Worm (Caenorhabditis elegans) whole organism, L2 larva: Measurements from ENCODE around the gene F25B3.4.

Experiments
- C34F6.9 ChIP-seq: fragments of 150-350 bp; optimal IDR thresholded peaks from 2 replicates; lab custom pipeline; 2014; ENCODE audit warnings: missing biosample characterization, missing genetic modification characterization
- F13H6.1 ChIP-seq: sonication (generic microtip); optimal IDR thresholded peaks from 2 replicates; lab custom pipeline; 2016; ENCODE audit warnings: missing genetic modification characterization, missing compliant biosample characterization
- R02D3.7 ChIP-seq: fragments of 150-350 bp; optimal IDR thresholded peaks from 2 replicates; lab custom pipeline; 2014; ENCODE audit warnings: missing biosample characterization, missing genetic modification characterization
- Y55F3AM.14 ChIP-seq: fragments of 200-800 bp; sonication (Bioruptor generic); optimal IDR thresholded peaks from 2 replicates; lab custom pipeline; 2018; ENCODE audit warnings: mild to moderate bottlenecking, missing genetic modification characterization, missing compliant biosample characterization
- ZK546.5 ChIP-seq: sonication (generic microtip); optimal IDR thresholded peaks from 2 replicates; lab custom pipeline; 2017; ENCODE audit warnings: missing biosample characterization, missing genetic modification characterization
- ama-1 ChIP-seq: fragments of 150-350 bp; optimal IDR thresholded peaks from 2 replicates; lab custom pipeline; 2018; ENCODE audit warnings: inconsistent platforms
- blmp-1 ChIP-seq: sonication (generic microtip); optimal IDR thresholded peaks from 2 replicates; lab custom pipeline; 2017; ENCODE audit warnings: missing genetic modification characterization, mild to moderate bottlenecking, missing compliant biosample characterization, antibody characterized with exemption, moderate library complexity; ENCODE audit not compliant: insufficient read depth
- ceh-16 ChIP-seq: fragments of 150-350 bp; optimal IDR thresholded peaks from 2 replicates; lab custom pipeline; 2014; ENCODE audit warnings: missing biosample characterization, missing genetic modification characterization
- ceh-82 ChIP-seq: fragments of 150-350 bp; optimal IDR thresholded peaks from 2 replicates; lab custom pipeline; 2014; ENCODE audit warnings: missing biosample characterization, missing genetic modification characterization
- crh-2 ChIP-seq: sonication (generic microtip); optimal IDR thresholded peaks from 2 replicates; lab custom pipeline; 2017; ENCODE audit warnings: missing biosample characterization, missing genetic modification characterization
- elt-1 ChIP-seq: fragments of 150-350 bp; optimal IDR thresholded peaks from 2 replicates; lab custom pipeline; 2014; ENCODE audit warnings: missing biosample characterization, missing genetic modification characterization
- elt-3 ChIP-seq: sonication (generic microtip); optimal IDR thresholded peaks from 2 replicates; lab custom pipeline; 2017; ENCODE audit warnings: missing biosample characterization, missing genetic modification characterization
- fos-1 ChIP-seq: fragments of 150-350 bp; optimal IDR thresholded peaks from 2 replicates; lab custom pipeline; 2014; ENCODE audit warnings: missing biosample characterization, missing genetic modification characterization
- gmeb-1 ChIP-seq: fragments of 150-350 bp; optimal IDR thresholded peaks from 2 replicates; lab custom pipeline; 2014; ENCODE audit warnings: missing biosample characterization, missing genetic modification characterization
- lin-11 ChIP-seq: fragments of 150-350 bp; sonication (generic microtip); optimal IDR thresholded peaks from 2 replicates; lab custom pipeline; 2014; ENCODE audit warnings: missing biosample characterization, missing genetic modification characterization, inconsistent platforms, mixed read lengths
- lin-13 ChIP-seq: fragments of 150-350 bp; optimal IDR thresholded peaks from 2 replicates; lab custom pipeline; 2014; ENCODE audit warnings: missing biosample characterization, missing genetic modification reagents, missing genetic modification characterization
- lin-39 ChIP-seq: fragments of 150-350 bp; optimal IDR thresholded peaks from 2 replicates; lab custom pipeline; 2014; ENCODE audit warnings: missing biosample characterization, missing genetic modification reagents, missing genetic modification characterization
- lsy-2 ChIP-seq, 2 experiments: fragments of 150-350 bp in 1 of 2; sonication (generic microtip) in 1 of 2; optimal IDR thresholded peaks; 2 replicates each; lab custom pipeline; 2014 to 2017; ENCODE audit warnings: missing biosample characterization in 2 of 2, missing genetic modification characterization in 2 of 2
- mdl-1 ChIP-seq, 2 experiments: fragments of 150-350 bp in 1 of 2; sonication (generic microtip) in 1 of 2; optimal IDR thresholded peaks; 2 replicates each; lab custom pipeline; 2017; ENCODE audit warnings: missing biosample characterization in 2 of 2, missing genetic modification characterization in 2 of 2
- nhr-10 ChIP-seq: sonication (generic microtip); optimal IDR thresholded peaks from 2 replicates; lab custom pipeline; 2017; ENCODE audit warnings: missing biosample characterization, missing genetic modification characterization
- nhr-11 ChIP-seq: fragments of 150-350 bp; optimal IDR thresholded peaks from 2 replicates; lab custom pipeline; 2014; ENCODE audit warnings: missing biosample characterization, missing genetic modification characterization
- nhr-12 ChIP-seq: fragments of 150-350 bp; optimal IDR thresholded peaks from 2 replicates; lab custom pipeline; 2014; ENCODE audit warnings: missing biosample characterization, missing genetic modification characterization
- nhr-129 ChIP-seq: fragments of 150-350 bp; optimal IDR thresholded peaks from 2 replicates; lab custom pipeline; 2014; ENCODE audit warnings: missing biosample characterization, missing genetic modification characterization
- nhr-23 ChIP-seq: fragments of 150-350 bp; optimal IDR thresholded peaks from 2 replicates; lab custom pipeline; 2014; ENCODE audit warnings: missing biosample characterization, missing genetic modification reagents, missing genetic modification characterization
- nhr-237 ChIP-seq: fragments of 150-350 bp; optimal IDR thresholded peaks from 2 replicates; lab custom pipeline; 2014; ENCODE audit warnings: missing biosample characterization, missing genetic modification characterization
- nhr-25 ChIP-seq: fragments of 150-350 bp; sonication (generic microtip); optimal IDR thresholded peaks from 3 replicates; lab custom pipeline; 2014; ENCODE audit warnings: missing biosample characterization, missing genetic modification characterization
- nhr-6 ChIP-seq: fragments of 150-350 bp; optimal IDR thresholded peaks from 2 replicates; lab custom pipeline; 2014; ENCODE audit warnings: missing biosample characterization, missing genetic modification characterization
- nhr-77 ChIP-seq: fragments of 150-350 bp; optimal IDR thresholded peaks from 2 replicates; lab custom pipeline; 2014; ENCODE audit warnings: missing biosample characterization, missing genetic modification characterization
- sem-4 ChIP-seq: fragments of 150-350 bp; optimal IDR thresholded peaks from 2 replicates; lab custom pipeline; 2014; ENCODE audit warnings: missing biosample characterization, missing genetic modification reagents, missing genetic modification characterization
- skn-1 ChIP-seq: sonication (generic microtip); optimal IDR thresholded peaks from 2 replicates; lab custom pipeline; 2017; ENCODE audit warnings: missing biosample characterization, missing genetic modification characterization
- sma-3 ChIP-seq: sonication (generic microtip); optimal IDR thresholded peaks from 2 replicates; lab custom pipeline; 2016; ENCODE audit warnings: missing genetic modification reagents, missing genetic modification characterization, missing compliant biosample characterization
- unc-55 ChIP-seq: fragments of 150-350 bp; sonication (generic microtip); optimal IDR thresholded peaks from 3 replicates; lab custom pipeline; 2014; ENCODE audit warnings: missing biosample characterization, missing genetic modification reagents, missing genetic modification characterization
- unc-62 ChIP-seq: fragments of 150-350 bp; optimal IDR thresholded peaks from 2 replicates; lab custom pipeline; 2014; ENCODE audit warnings: missing biosample characterization, missing genetic modification reagents, missing genetic modification characterization
- zag-1 ChIP-seq: fragments of 150-350 bp; optimal IDR thresholded peaks from 2 replicates; lab custom pipeline; 2014; ENCODE audit warnings: missing biosample characterization, missing genetic modification characterization
- ztf-1 ChIP-seq: fragments of 200-800 bp; sonication (Bioruptor generic); conservative IDR thresholded peaks from 2 replicates; pipeline ENCODE4 v1.3.6; 2022; ENCODE audit warnings: missing genetic modification characterization, missing compliant biosample characterization
- ztf-4 ChIP-seq: fragments of 150-350 bp; optimal IDR thresholded peaks from 2 replicates; lab custom pipeline; 2014; ENCODE audit warnings: missing biosample characterization, missing genetic modification characterization

Gene F25B3.4

DNA sequence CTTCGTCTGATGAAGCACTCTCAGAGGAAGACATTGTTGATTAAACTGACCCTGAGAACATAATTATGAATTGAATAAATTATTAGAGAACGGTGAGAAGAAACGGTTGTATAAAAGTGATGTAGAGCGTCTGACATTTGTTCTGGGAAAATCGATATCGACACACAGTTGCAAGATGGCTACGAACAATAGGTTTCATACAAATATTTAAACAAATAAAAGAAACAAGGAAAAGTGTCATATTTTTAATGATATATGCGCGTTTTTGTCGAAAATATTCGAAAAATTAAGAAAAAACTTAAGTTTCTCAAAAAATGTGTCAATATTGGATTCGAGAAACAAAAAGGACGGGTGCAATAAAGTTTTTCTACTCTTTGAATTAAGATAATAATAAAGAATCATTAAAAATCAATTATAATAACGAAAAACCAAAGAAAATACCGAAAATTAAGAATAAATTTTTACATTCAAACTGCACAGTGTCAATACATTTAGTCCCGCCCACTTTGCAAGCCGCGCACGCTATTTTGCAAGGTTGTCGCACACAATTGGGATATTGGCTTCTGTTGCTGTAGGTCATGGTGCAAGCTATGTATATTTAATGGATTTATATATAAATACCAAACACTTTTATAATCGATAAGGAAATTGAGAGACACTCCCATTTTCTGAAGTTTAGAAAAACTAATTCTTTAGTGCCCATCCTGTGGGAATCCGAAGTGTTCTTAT, 14.2 kb upstream of the F25B3.4 start, which contains the start of gene rtfo-1 (continued):
- TF ChIP-seq elt-3 (no peak), skn-1 (tag; lab: Kevin White, UChicago) (no peak), nhr-10 (tag; lab: Kevin White, UChicago) (no peak), nhr-11 (tag; lab: Kevin White, UChicago) (no peak), C34F6.9 (tag; lab: Kevin White, UChicago) (peak; percentile 45), lin-39 (tag; lab: Kevin White, UChicago) (no peak), gmeb-1 (tag; lab: Kevin White, UChicago) (peak; percentile 60), lin-13 (GFP tag; lab: Kevin White, UChicago) (peak; percentile 40), ZK546.5 (tag; lab: Kevin White, UChicago) (no peak), ceh-82 (tag; lab: Kevin White, UChicago) (no peak), nhr-23 (tag; lab: Kevin White, UChicago) (no peak), mdl-1 (tag; optimal IDR thresholded peaks at IDR 0.05; lab: Kevin White, UChicago) (no peak), ztf-4 (tag; lab: Kevin White, UChicago) (peak; percentile 7), unc-55 (GFP tag; lab: Kevin White, UChicago) (no peak), fos-1 (tag; lab: Kevin White, UChicago) (peak; percentile 9), elt-1 (tag; lab: Kevin White, UChicago) (no peak), F13H6.1 (tag; lab: Kevin White, UChicago) (peak; percentile 53), ama-1 (lab: Kevin White, UChicago) (no peak)
- TF ChIP-seq, all 48 proteins: peak for 11

DNA sequence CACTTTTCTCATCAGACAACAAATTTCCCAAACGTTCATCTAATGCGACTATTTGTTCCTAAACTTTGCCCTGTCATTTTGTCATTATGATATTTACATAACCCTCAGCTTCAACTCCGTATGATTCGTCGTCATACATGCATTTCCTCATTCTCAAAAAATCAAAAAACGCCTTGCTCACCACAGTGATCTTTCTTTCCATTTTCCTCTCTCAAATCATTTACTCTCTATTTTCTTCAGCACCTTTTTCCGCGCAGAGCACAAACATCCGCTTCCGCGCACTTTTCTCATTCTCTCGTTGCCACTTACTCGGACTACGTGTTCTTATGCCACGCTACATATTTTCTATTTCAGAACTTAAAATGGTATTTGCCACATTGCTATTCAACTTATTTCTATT, 8.4 kb upstream of the F25B3.4 start, which contains the start of gene F25B3.2:
TSS of gene F25B3.2 (plus strand) at position 301 of the 400 bp plus-strand sequence.
- TF ChIP-seq nhr-23 (tag; lab: Kevin White, UChicago) (no peak), lsy-2 (tag; optimal IDR thresholded peaks at IDR 0.05; lab: Kevin White, UChicago) (no peak), lin-39 (tag; lab: Kevin White, UChicago) (no peak), Y55F3AM.14 (GFP tag; lab: Kevin White, UChicago) (no peak)

DNA sequence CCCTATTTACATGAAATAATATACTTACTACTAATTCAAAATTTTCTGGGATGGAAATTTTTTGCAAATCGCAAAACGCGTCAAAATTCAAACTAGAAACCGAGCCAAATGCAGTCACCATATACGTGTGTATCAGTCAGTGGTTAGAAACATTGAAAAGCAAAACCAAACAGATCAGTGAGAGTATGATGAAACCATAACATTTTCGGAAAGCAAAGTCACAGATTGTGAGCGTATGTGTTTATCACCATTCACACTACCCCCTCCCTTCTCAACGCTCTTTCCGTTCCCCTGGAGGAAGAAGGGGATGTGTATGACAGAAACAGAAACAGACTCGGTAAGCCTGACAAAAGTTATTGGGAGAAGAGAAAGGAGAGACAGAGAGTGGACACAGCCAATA, 3.1 kb upstream of the F25B3.4 start:
- TF ChIP-seq mdl-1 (tag; optimal IDR thresholded peaks at IDR 0.05; lab: Kevin White, UChicago) (no peak), sem-4 (no peak), nhr-10 (tag; lab: Kevin White, UChicago) (no peak), nhr-6 (tag; lab: Kevin White, UChicago) (no peak), lin-13 (GFP tag; lab: Kevin White, UChicago) (no peak), lin-39 (tag; lab: Kevin White, UChicago) (no peak), sma-3 (GFP tag; lab: Kevin White, UChicago) (no peak), nhr-25 (no peak), nhr-77 (tag; lab: Kevin White, UChicago) (no peak), ztf-4 (tag; lab: Kevin White, UChicago) (no peak), ceh-82 (tag; lab: Kevin White, UChicago) (no peak), ZK546.5 (tag; lab: Kevin White, UChicago) (no peak), elt-1 (tag; lab: Kevin White, UChicago) (no peak), blmp-1 (no peak), ceh-16 (tag; lab: Kevin White, UChicago) (no peak), crh-2 (tag; lab: Kevin White, UChicago) (no peak)

DNA sequence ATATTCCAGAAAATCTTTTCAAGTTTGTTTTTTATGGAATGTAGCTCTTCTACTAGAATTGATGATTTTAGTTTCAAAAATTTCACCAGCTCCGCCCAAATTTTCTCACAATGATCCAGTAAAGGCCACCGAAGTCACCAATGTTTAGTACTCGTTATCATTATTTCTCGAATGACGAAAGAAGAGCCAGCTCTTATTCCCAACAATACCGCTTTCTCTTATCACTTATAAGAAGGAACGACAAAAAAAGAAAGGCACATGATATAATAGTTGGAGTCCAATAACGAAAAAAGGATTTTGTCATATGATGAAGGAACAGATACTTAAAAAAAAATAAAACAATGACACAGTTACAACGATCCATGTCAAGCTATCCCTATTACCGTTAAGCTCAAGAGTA, 2.4 kb upstream of the F25B3.4 start:
- TF ChIP-seq nhr-237 (tag; lab: Kevin White, UChicago) (no peak), mdl-1 (tag; optimal IDR thresholded peaks at IDR 0.05; lab: Kevin White, UChicago) (no peak), unc-62 (GFP tag; lab: Kevin White, UChicago) (no peak), elt-3 (no peak), fos-1 (tag; lab: Kevin White, UChicago) (no peak), nhr-23 (tag; lab: Kevin White, UChicago) (no peak), zag-1 (tag; lab: Kevin White, UChicago) (no peak), ztf-4 (tag; lab: Kevin White, UChicago) (no peak), crh-2 (tag; lab: Kevin White, UChicago) (no peak), ztf-1 (GFP tag; lab: Robert Waterston, UW) (no peak), Y55F3AM.14 (GFP tag; lab: Kevin White, UChicago) (no peak), R02D3.7 (tag; lab: Kevin White, UChicago) (no peak), lin-11 (tag; lab: Kevin White, UChicago) (no peak), ceh-16 (tag; lab: Kevin White, UChicago) (no peak), nhr-12 (tag; lab: Kevin White, UChicago) (no peak), C34F6.9 (tag; lab: Kevin White, UChicago) (no peak), nhr-129 (tag; lab: Kevin White, UChicago) (no peak), nhr-6 (tag; lab: Kevin White, UChicago) (no peak), elt-1 (tag; lab: Kevin White, UChicago) (no peak), sem-4 (no peak)
